Fruit fly (Drosophila melanogaster) whole organism, embryonic: ENCODE data around the gene PLCXD.

Experiments
- Asciz ChIP-seq: fragments of 200-800 bp; sonication (Bioruptor generic); optimal IDR thresholded peaks from 2 replicates; lab custom pipeline; 2017; ENCODE audit warnings: missing biosample characterization, mild to moderate bottlenecking, missing genetic modification characterization, missing genetic modification reagents
- Awh ChIP-seq: fragments of 200-800 bp; sonication (Bioruptor generic); IDR thresholded peaks from 2 replicates; pipeline ENCODE4, ENCODE4 v1.3.6; 2022; ENCODE audit warnings: missing biosample characterization, missing genetic modification characterization
- B-H2 ChIP-seq: fragments of 200-800 bp; sonication (Bioruptor generic); optimal IDR thresholded peaks from 2 replicates; lab custom pipeline; 2018; ENCODE audit warnings: missing biosample characterization, mild to moderate bottlenecking, missing genetic modification characterization
- Blimp-1 ChIP-seq: fragments of 200-800 bp; sonication (Bioruptor generic); optimal IDR thresholded peaks from 3 replicates; lab custom pipeline; 2018; ENCODE audit warnings: missing biosample characterization, missing genetic modification characterization, mild to moderate bottlenecking, moderate library complexity, missing genetic modification reagents
- CG11723 ChIP-seq: fragments of 200-800 bp; sonication (Bioruptor generic); optimal IDR thresholded peaks from 2 replicates; lab custom pipeline; 2017; ENCODE audit warnings: missing biosample characterization, mild to moderate bottlenecking, missing genetic modification characterization
- CG12071 ChIP-seq: fragments of 200-800 bp; sonication (Bioruptor generic); optimal IDR thresholded peaks from 3 replicates; lab custom pipeline; 2018; ENCODE audit warnings: missing biosample characterization, mild to moderate bottlenecking, missing genetic modification characterization
- CG12299 ChIP-seq: fragments of 200-800 bp; sonication (Bioruptor generic); optimal IDR thresholded peaks from 2 replicates; lab custom pipeline; 2018; ENCODE audit warnings: missing biosample characterization, mild to moderate bottlenecking, missing genetic modification characterization
- CG12942 ChIP-seq: fragments of 200-800 bp; sonication (Bioruptor generic); optimal IDR thresholded peaks from 3 replicates; lab custom pipeline; 2016; ENCODE audit warnings: missing biosample characterization, missing genetic modification characterization
- CG13296 ChIP-seq: fragments of 200-800 bp; sonication (Bioruptor generic); optimal IDR thresholded peaks from 3 replicates; lab custom pipeline; 2018; ENCODE audit warnings: missing biosample characterization, mild to moderate bottlenecking, missing genetic modification characterization
- CG14667 ChIP-seq: fragments of 200-800 bp; sonication (Bioruptor generic); IDR thresholded peaks from 2 replicates; pipeline ENCODE4 v1.3.6; 2022; ENCODE audit warnings: missing biosample characterization, missing genetic modification characterization
- CG17385 ChIP-seq: fragments of 200-800 bp; sonication (Bioruptor generic); optimal IDR thresholded peaks from 3 replicates; lab custom pipeline; 2018; ENCODE audit warnings: missing biosample characterization, mild to moderate bottlenecking, missing genetic modification characterization
- CG17802 ChIP-seq: fragments of 200-800 bp; sonication (Bioruptor generic); optimal IDR thresholded peaks from 2 replicates; lab custom pipeline; 2018; ENCODE audit warnings: missing biosample characterization, mild to moderate bottlenecking, missing genetic modification characterization, moderate library complexity
- CG17829 ChIP-seq: fragments of 200-800 bp; optimal IDR thresholded peaks from 2 replicates; lab custom pipeline; 2019; ENCODE audit warnings: missing biosample characterization, mild to moderate bottlenecking, missing genetic modification characterization, moderate library complexity
- CG18011 ChIP-seq: fragments of 200-800 bp; sonication (Bioruptor generic); optimal IDR thresholded peaks from 2 replicates; lab custom pipeline; 2017; ENCODE audit warnings: missing biosample characterization, missing genetic modification characterization, mild to moderate bottlenecking, moderate library complexity, missing genotype
- CG18599 ChIP-seq: fragments of 200-800 bp; sonication (Bioruptor generic); optimal IDR thresholded peaks from 3 replicates; lab custom pipeline; 2017; ENCODE audit warnings: missing biosample characterization, missing genetic modification characterization, mild to moderate bottlenecking, moderate library complexity, missing genetic modification reagents
- CG2875 ChIP-seq: fragments of 200-800 bp; sonication (Bioruptor generic); optimal IDR thresholded peaks from 2 replicates; lab custom pipeline; 2017; ENCODE audit warnings: missing biosample characterization, mild to moderate bottlenecking, missing genetic modification characterization, missing genetic modification reagents
- CG4404 ChIP-seq: fragments of 200-800 bp; sonication (Bioruptor generic); IDR thresholded peaks from 2 replicates; pipeline ENCODE4 v1.3.6; 2022; ENCODE audit warnings: missing biosample characterization, missing genetic modification characterization
- CG4854 ChIP-seq: fragments of 200-800 bp; sonication (Bioruptor generic); optimal IDR thresholded peaks from 2 replicates; lab custom pipeline; 2016; ENCODE audit warnings: missing biosample characterization, missing genetic modification characterization, inconsistent platforms
- CG8359 ChIP-seq: fragments of 200-800 bp; sonication (Bioruptor generic); optimal IDR thresholded peaks from 2 replicates; lab custom pipeline; 2017; ENCODE audit warnings: missing biosample characterization, mild to moderate bottlenecking, missing genetic modification characterization, borderline replicate concordance
- CG9609 ChIP-seq: fragments of 200-800 bp; sonication (Bioruptor generic); optimal IDR thresholded peaks from 3 replicates; lab custom pipeline; 2016; ENCODE audit warnings: missing biosample characterization, missing genetic modification characterization
- CG9876 ChIP-seq: fragments of 200-800 bp; sonication (Bioruptor generic); optimal IDR thresholded peaks from 2 replicates; lab custom pipeline; 2016; ENCODE audit warnings: missing biosample characterization, missing genetic modification characterization
- D ChIP-seq, 2 experiments: fragments of 200-800 bp in 1 of 2; fragments of >200 bp in 1 of 2; sonication (Bioruptor generic) in 1 of 2; optimal IDR thresholded peaks; 2 replicates in 1 of 2; 3 replicates in 1 of 2; lab custom pipeline; 2017; ENCODE audit warnings: mild to moderate bottlenecking in 1 of 2, missing biosample characterization in 1 of 2, missing genetic modification characterization in 1 of 2, missing genetic modification reagents in 1 of 2
- D19A ChIP-seq: fragments of 200-800 bp; optimal IDR thresholded peaks from 3 replicates; lab custom pipeline; 2019; ENCODE audit warnings: missing biosample characterization, mild to moderate bottlenecking, missing genetic modification characterization, moderate library complexity
- Dad ChIP-seq: fragments of 200-800 bp; sonication (Bioruptor generic); optimal IDR thresholded peaks from 3 replicates; lab custom pipeline; 2016; ENCODE audit warnings: missing biosample characterization, missing genetic modification characterization
- Dek ChIP-seq: fragments of 200-800 bp; sonication (Bioruptor generic); optimal IDR thresholded peaks from 3 replicates; lab custom pipeline; 2019; ENCODE audit warnings: missing biosample characterization, mild to moderate bottlenecking, missing genetic modification characterization, moderate library complexity
- Doc3 ChIP-seq: fragments of 200-800 bp; sonication (Bioruptor generic); IDR thresholded peaks from 3 replicates; pipeline ENCODE4 v1.3.6; 2022; ENCODE audit warnings: missing biosample characterization, missing genetic modification characterization; ENCODE audit not compliant: partially characterized antibody
- Eip74EF ChIP-seq, 2 experiments: fragments of 200-800 bp in 1 of 2; fragments of >200 bp in 1 of 2; sonication (Bioruptor generic) in 1 of 2; optimal IDR thresholded peaks; 2 replicates each; lab custom pipeline; 2017 to 2019; ENCODE audit warnings: missing biosample characterization in 2 of 2, missing genetic modification characterization in 2 of 2, mild to moderate bottlenecking in 1 of 2, moderate library complexity in 1 of 2
- Ets65A ChIP-seq: fragments of 200-800 bp; sonication (Bioruptor generic); peaks from one replicate; lab custom pipeline; 2016; ENCODE audit warnings: missing biosample characterization, missing genetic modification characterization
- Hr78 ChIP-seq, 2 experiments: fragments of 200-800 bp in 1 of 2; fragments of >200 bp in 1 of 2; sonication (Bioruptor generic) in 1 of 2; optimal IDR thresholded peaks; 2 replicates each; lab custom pipeline; 2017 to 2019; ENCODE audit warnings: missing biosample characterization in 2 of 2, missing genetic modification characterization in 2 of 2, mild to moderate bottlenecking in 1 of 2, moderate library complexity in 1 of 2
- Jarid2 ChIP-seq: fragments of 200-800 bp; sonication (Bioruptor generic); optimal IDR thresholded peaks from 3 replicates; lab custom pipeline; 2017; ENCODE audit warnings: mild to moderate bottlenecking, missing biosample characterization, missing genetic modification reagents, missing genetic modification characterization
- Kr ChIP-seq: fragments of 200-800 bp; sonication (Bioruptor generic); optimal IDR thresholded peaks from 2 replicates; lab custom pipeline; 2017; ENCODE audit warnings: missing biosample characterization, mild to moderate bottlenecking, missing genetic modification characterization
- Max ChIP-seq: fragments of 200-800 bp; sonication (Bioruptor generic); optimal IDR thresholded peaks from 2 replicates; lab custom pipeline; 2016; ENCODE audit warnings: missing biosample characterization, mild to moderate bottlenecking, missing genetic modification characterization
- NC2α ChIP-seq: fragments of 200-800 bp; sonication (Bioruptor generic); optimal IDR thresholded peaks from 2 replicates; lab custom pipeline; 2016; ENCODE audit warnings: missing biosample characterization, missing genetic modification characterization
- NK7.1 ChIP-seq: fragments of 200-800 bp; sonication (Bioruptor generic); optimal IDR thresholded peaks from 3 replicates; lab custom pipeline; 2016; ENCODE audit warnings: missing biosample characterization, missing genetic modification characterization
- PHDP ChIP-seq: fragments of 200-800 bp; sonication (Bioruptor generic); optimal IDR thresholded peaks from 3 replicates; lab custom pipeline; 2018; ENCODE audit warnings: missing biosample characterization, mild to moderate bottlenecking, missing genetic modification characterization, moderate library complexity
- Ptx1 ChIP-seq: fragments of 200-800 bp; sonication (Bioruptor generic); IDR thresholded peaks from 2 replicates; pipeline ENCODE4 v1.3.6; 2022; ENCODE audit warnings: missing biosample characterization, missing genetic modification characterization
- Side ChIP-seq: fragments of 200-800 bp; sonication (Bioruptor generic); optimal IDR thresholded peaks from 2 replicates; lab custom pipeline; 2016; ENCODE audit warnings: missing biosample characterization, missing genetic modification characterization
- ab ChIP-seq: fragments of 200-800 bp; sonication (Bioruptor generic); optimal IDR thresholded peaks from 2 replicates; lab custom pipeline; 2016; ENCODE audit warnings: missing biosample characterization, missing genetic modification characterization
- bsh ChIP-seq, 2 experiments: fragments of 200-800 bp; sonication (Bioruptor generic); optimal IDR thresholded peaks; 2 replicates each; lab custom pipeline; 2017 to 2018; ENCODE audit warnings: mild to moderate bottlenecking in 2 of 2, missing biosample characterization in 2 of 2, missing genetic modification characterization in 2 of 2, moderate library complexity in 1 of 2
- crol ChIP-seq: fragments of 200-800 bp; sonication (Bioruptor generic); IDR thresholded peaks from 2 replicates; pipeline ENCODE4 v1.3.6; 2022; ENCODE audit warnings: missing biosample characterization, missing genetic modification characterization
- dati ChIP-seq: fragments of 200-800 bp; sonication (Bioruptor generic); IDR thresholded peaks from 2 replicates; pipeline ENCODE4 v1.3.6; 2022; ENCODE audit warnings: missing biosample characterization, missing genetic modification characterization
- dimm ChIP-seq: fragments of 200-800 bp; sonication (Bioruptor generic); IDR thresholded peaks from 2 replicates; pipeline ENCODE4 v1.3.6; 2022; ENCODE audit warnings: missing biosample characterization, missing genetic modification characterization
- disco-r ChIP-seq: fragments of 200-800 bp; sonication (Bioruptor generic); optimal IDR thresholded peaks from 2 replicates; lab custom pipeline; 2016; ENCODE audit warnings: missing biosample characterization, missing genetic modification characterization
- ewg ChIP-seq: fragments of 200-800 bp; sonication (Bioruptor generic); optimal IDR thresholded peaks from 3 replicates; lab custom pipeline; 2017; ENCODE audit warnings: mild to moderate bottlenecking, missing biosample characterization, missing genetic modification reagents, missing genetic modification characterization
- luna ChIP-seq: fragments of 200-800 bp; sonication (Bioruptor generic); optimal IDR thresholded peaks from 2 replicates; lab custom pipeline; 2016; ENCODE audit warnings: missing biosample characterization, missing genetic modification characterization
- sr ChIP-seq: fragments of 200-800 bp; sonication (Bioruptor generic); IDR thresholded peaks from 3 replicates; pipeline ENCODE4 v1.3.6; 2022; ENCODE audit warnings: missing biosample characterization, missing genetic modification characterization
- zen ChIP-seq: fragments of 200-800 bp; sonication (Bioruptor generic); optimal IDR thresholded peaks from 3 replicates; lab custom pipeline; 2018; ENCODE audit warnings: missing biosample characterization, mild to moderate bottlenecking, missing genetic modification characterization, moderate library complexity

Gene PLCXD

dm6 chr2L:12006397-12007330 lies 42.6 kb upstream of the PLCXD start (continued):
- TF ChIP-seq Blimp-1 (GFP tag; lab: Kevin White, UChicago) (peak; percentile 91), crol (GFP tag; lab: Robert Waterston, UW) (no peak), luna (peak; percentile 32), Ptx1 (no peak), Asciz (GFP tag; lab: Kevin White, UChicago) (peak; percentile 93), dati (GFP tag; lab: Robert Waterston, UW) (no peak), D19A (peak; percentile 100), Awh (GFP tag; lab: Robert Waterston, UW) (no peak), CG2875 (GFP tag; lab: Kevin White, UChicago) (peak; percentile 88), CG18599 (GFP tag; lab: Kevin White, UChicago) (peak; percentile 96), Ets65A (peak; percentile 89), PHDP (tag; lab: Kevin White, UChicago) (peak; percentile 94), ewg (GFP tag; lab: Kevin White, UChicago) (peak; percentile 83), Eip74EF (GFP tag; optimal IDR thresholded peaks at IDR 0.05; lab: Kevin White, UChicago) (peak in 1 of 2 experiments; percentile 98), CG4854 (GFP tag; lab: Kevin White, UChicago) (peak; percentile 53), CG18011 (GFP tag; lab: Kevin White, UChicago) (peak; percentile 16), Dek (tag; lab: Kevin White, UChicago) (peak; percentile 95), CG13296 (GFP tag; lab: Kevin White, UChicago) (peak; percentile 98), bsh (GFP tag; optimal IDR thresholded peaks at IDR 0.05; lab: Kevin White, UChicago) (peak; percentile 80 to 94), Doc3 (GFP tag; lab: Robert Waterston, UW) (no peak), dimm (GFP tag; lab: Robert Waterston, UW) (no peak), CG12299 (peak; percentile 89), ab (GFP tag; lab: Kevin White, UChicago) (peak; percentile 66), CG8359 (GFP tag; lab: Kevin White, UChicago) (no peak), CG17829 (peak; percentile 97), CG17385 (GFP tag; lab: Kevin White, UChicago) (peak; percentile 93), B-H2 (peak; percentile 72), NC2α (peak; percentile 0), CG12071 (no peak), CG9876 (peak; percentile 11), CG4404 (no peak), CG11723 (GFP tag; lab: Kevin White, UChicago) (peak; percentile 86), CG12942 (GFP tag; lab: Kevin White, UChicago) (peak; percentile 82), CG17802 (tag; lab: Kevin White, UChicago) (peak; percentile 53), Max (GFP tag; lab: Kevin White, UChicago) (peak; percentile 90), sr (no peak), zen (tag; lab: Kevin White, UChicago) (peak; percentile 92), Jarid2 (GFP tag; lab: Kevin White, UChicago) (peak; percentile 79), Dad (GFP tag; lab: Kevin White, UChicago) (peak; percentile 24), Side (peak; percentile 34), Hr78 (GFP tag; optimal IDR thresholded peaks at IDR 0.05; lab: Kevin White, UChicago) (peak in 1 of 2 experiments; percentile 33), CG9609 (peak; percentile 35), disco-r (GFP tag; lab: Kevin White, UChicago) (peak; percentile 18), CG14667 (GFP tag; lab: Robert Waterston, UW) (no peak), NK7.1 (GFP tag; lab: Kevin White, UChicago) (peak; percentile 18), D (optimal IDR thresholded peaks at IDR 0.05; lab: Kevin White, UChicago) (no peak), D (GFP tag; optimal IDR thresholded peaks at IDR 0.05; lab: Kevin White, UChicago) (peak; percentile 97), Kr (GFP tag; lab: Kevin White, UChicago) (no peak)
